Worm (Caenorhabditis elegans) whole organism, L4/young adult: ENCODE data around the gene dmd-10.

Experiments used
- W03F9.2 ChIP-seq: fragments of 150-350 bp; optimal IDR thresholded peaks from 2 replicates; lab custom pipeline; 2014; ENCODE audit warnings: missing biosample characterization, missing genetic modification characterization
- dao-5 ChIP-seq: sonication (generic microtip); optimal IDR thresholded peaks from 2 replicates; lab custom pipeline; 2016; ENCODE audit warnings: missing genotype, missing genetic modification characterization, moderate library complexity, missing compliant biosample characterization
- him-1 ChIP-seq: sonication (generic microtip); optimal IDR thresholded peaks from 2 replicates; lab custom pipeline; 2016; ENCODE audit warnings: missing genotype, missing genetic modification reagents, missing genetic modification characterization, missing compliant biosample characterization

- no peak for TF ChIP-seq him-1 (tag; lab: Kevin White, UChicago)
- TF ChIP-seq W03F9.2 (tag; lab: Kevin White, UChicago): no peak
- TF ChIP-seq dao-5 (tag; lab: Kevin White, UChicago): no peak
Measured at ce11 chrV:13197823-13198222, 38.6 kb downstream of the dmd-10 start, which contains the start of gene F57B1.9.
